Worm (Caenorhabditis elegans): ENCODE measurements around the gene pqn-16.

The pqn-16 gene

DNA sequence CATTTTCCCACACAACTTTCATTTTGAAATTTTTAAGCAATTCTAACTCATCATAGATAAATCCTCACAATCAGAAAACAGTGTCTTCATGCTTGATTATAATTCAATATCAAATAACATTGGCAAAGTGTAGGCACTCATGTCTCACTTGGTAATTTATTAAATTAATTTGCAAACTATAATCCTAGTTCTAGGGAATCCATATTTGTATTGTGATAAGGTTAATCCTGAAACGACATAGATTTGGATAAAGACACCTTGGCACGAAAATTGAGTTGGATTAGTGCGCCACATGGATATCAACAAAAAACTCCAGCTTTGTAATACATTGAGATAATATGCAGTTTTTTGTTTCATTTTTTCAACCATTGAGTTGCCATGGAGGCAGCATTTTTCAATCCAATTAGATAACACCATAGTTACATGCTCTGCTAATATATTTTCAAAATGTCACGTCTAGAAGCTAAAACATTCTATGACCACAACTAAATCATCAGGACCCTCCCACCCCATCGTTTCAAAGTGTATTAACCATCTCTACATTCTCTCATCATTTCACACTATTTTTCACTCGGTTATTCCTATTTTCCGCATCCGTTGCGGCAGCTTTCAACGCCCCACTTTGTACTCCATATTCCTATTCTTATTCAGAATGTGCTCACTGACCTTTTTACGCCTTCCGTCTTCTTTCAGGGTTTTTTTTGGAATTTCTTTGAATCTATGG is 10.0 kb downstream of the pqn-16 start:
- peak; percentile 78 for TF ChIP-seq ces-1 (GFP tag; optimal IDR thresholded peaks at IDR 0.05)
- TF ChIP-seq cnd-1 (tag; optimal IDR thresholded peaks at IDR 0.05) = no peak
- TF ChIP-seq hlh-1 (tag; optimal IDR thresholded peaks at IDR 0.05) = no peak

DNA sequence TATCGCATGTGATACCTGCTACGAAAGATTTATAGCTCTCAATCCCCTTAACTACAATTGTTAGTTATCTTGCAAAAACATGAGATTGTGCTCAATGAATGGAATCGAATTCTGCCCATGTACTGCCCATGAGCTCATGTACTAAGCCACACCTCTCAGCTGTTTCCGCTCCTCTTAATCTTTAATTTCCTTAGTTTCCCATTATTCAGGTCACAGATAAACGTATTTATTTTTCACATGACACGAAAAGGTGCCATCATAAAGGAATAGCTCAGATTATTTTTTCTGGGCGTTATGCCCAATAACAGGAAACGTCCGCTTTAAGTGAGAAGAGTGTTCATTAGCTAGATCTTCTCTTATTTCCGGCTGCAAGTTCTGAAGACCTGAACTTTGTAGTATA is 12.1 kb downstream of the pqn-16 start:
- TF ChIP-seq drap-1 (GFP tag; optimal IDR thresholded peaks at IDR 0.05) = no peak
- TF ChIP-seq mls-2 (tag; optimal IDR thresholded peaks at IDR 0.05) = no peak
- TF ChIP-seq unc-62 (GFP tag; optimal IDR thresholded peaks at IDR 0.05) = no peak
- no peak for TF ChIP-seq ceh-39 (tag; optimal IDR thresholded peaks at IDR 0.05)
- TF ChIP-seq sptf-1 (tag; optimal IDR thresholded peaks at IDR 0.05) = no peak
- no peak for TF ChIP-seq nhr-28 (tag; optimal IDR thresholded peaks at IDR 0.05)

ce11 chrV:9191406-9191805 is 17.5 kb downstream of the pqn-16 start, which contains the start of gene sphr-1:
TSS of gene sphr-1 (plus strand) at chrV:9191610.
- TF ChIP-seq nhr-2 (tag; optimal IDR thresholded peaks at IDR 0.05) (no peak), unc-62 (GFP tag; optimal IDR thresholded peaks at IDR 0.05) (no peak), unc-120 (tag; optimal IDR thresholded peaks at IDR 0.05; ENCODE audit: poor library complexity, severe bottlenecking) (no peak), sptf-1 (tag; optimal IDR thresholded peaks at IDR 0.05) (no peak), snpc-4 (tag; optimal IDR thresholded peaks at IDR 0.05) (no peak), mep-1 (tag; optimal IDR thresholded peaks at IDR 0.05) (no peak)

- TF ChIP-seq ces-1 (GFP tag; optimal IDR thresholded peaks at IDR 0.05) (peak; percentile 87), sem-2 (GFP tag; optimal IDR thresholded peaks at IDR 0.05) (no peak), nhr-76 (tag; optimal IDR thresholded peaks at IDR 0.05) (no peak), sptf-1 (tag; optimal IDR thresholded peaks at IDR 0.05) (no peak), drap-1 (GFP tag; optimal IDR thresholded peaks at IDR 0.05) (no peak), elt-3 (tag; optimal IDR thresholded peaks at IDR 0.05) (no peak), bed-3 (GFP tag; optimal IDR thresholded peaks at IDR 0.05) (no peak)
Measured at ce11 chrV:9194055-9194454, 20.2 kb downstream of the pqn-16 start.

DNA sequence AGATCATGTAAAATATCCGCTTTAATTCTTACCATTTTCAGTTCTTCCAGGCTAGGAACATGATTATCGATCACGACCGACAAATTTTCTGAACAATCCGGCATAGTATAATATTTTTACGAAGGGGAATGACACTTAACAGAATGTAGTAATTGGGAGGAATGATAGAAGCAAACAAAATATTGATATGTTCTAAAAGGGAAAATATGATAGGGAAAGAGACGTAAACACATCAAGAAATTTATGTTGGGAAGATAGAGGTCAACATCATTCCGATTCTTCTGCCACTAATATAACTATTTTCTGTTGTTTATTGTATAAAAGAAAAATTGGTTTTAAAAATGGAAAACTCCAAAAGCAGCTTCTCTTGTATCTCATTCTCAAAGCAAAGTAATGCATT is 23.2 kb downstream of the pqn-16 start, which contains the start of gene C24B5.4:
Gene C24B5.4, minus strand, starts transcription at position 206 of the 400 bp plus-strand sequence.
- TF ChIP-seq ceh-83 (GFP tag; optimal IDR thresholded peaks at IDR 0.05) = no peak
- TF ChIP-seq elt-3 (tag; optimal IDR thresholded peaks at IDR 0.05) = no peak
- TF ChIP-seq ceh-43 (GFP tag; optimal IDR thresholded peaks at IDR 0.05) = no peak
- TF ChIP-seq ces-1 (GFP tag; optimal IDR thresholded peaks at IDR 0.05) = no peak
- no peak for TF ChIP-seq ztf-11 (tag; optimal IDR thresholded peaks at IDR 0.05)
- TF ChIP-seq unc-39 (tag; optimal IDR thresholded peaks at IDR 0.05) = no peak
- TF ChIP-seq lsy-2 (tag; optimal IDR thresholded peaks at IDR 0.05) = no peak
- no peak for TF ChIP-seq mls-2 (tag; optimal IDR thresholded peaks at IDR 0.05)
- no peak for TF ChIP-seq nhr-76 (tag; optimal IDR thresholded peaks at IDR 0.05)

- no peak for TF ChIP-seq ztf-11 (tag; optimal IDR thresholded peaks at IDR 0.05)
- no peak for TF ChIP-seq bed-3 (GFP tag; optimal IDR thresholded peaks at IDR 0.05)
Measured at ce11 chrV:9198887-9199286, 25.0 kb downstream of the pqn-16 start, which contains the start of gene str-177. TSS of gene str-177 (minus strand) at chrV:9198987.

DNA sequence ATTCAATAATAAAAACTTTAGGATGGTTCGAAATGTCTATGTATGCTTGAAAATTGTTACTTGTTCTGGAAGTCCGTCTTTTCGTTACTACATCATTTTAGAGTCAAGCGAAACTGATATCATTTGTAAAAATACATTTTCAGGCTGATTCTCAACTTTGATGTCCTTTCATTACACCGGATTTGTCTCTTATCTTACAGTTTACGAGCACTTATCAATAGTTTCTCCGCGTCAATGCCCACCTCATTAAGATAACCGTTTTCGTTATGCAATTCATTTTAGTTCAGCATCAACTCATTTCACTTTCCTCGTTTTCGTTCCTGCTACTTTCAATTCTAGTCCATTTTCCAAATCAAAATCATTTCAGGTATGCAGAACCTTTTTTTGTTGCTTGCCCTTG is 28.8 kb downstream of the pqn-16 start, which contains the start of gene asp-2:
Gene asp-2, plus strand, starts transcription at position 368 of the 400 bp plus-strand sequence.
- TF ChIP-seq blmp-1 (tag; optimal IDR thresholded peaks at IDR 0.05) (no peak), sem-2 (GFP tag; optimal IDR thresholded peaks at IDR 0.05) (no peak), snpc-4 (tag; optimal IDR thresholded peaks at IDR 0.05) (no peak), ceh-83 (GFP tag; optimal IDR thresholded peaks at IDR 0.05) (no peak), tbx-8 (GFP tag; optimal IDR thresholded peaks at IDR 0.05) (no peak), unc-39 (tag; optimal IDR thresholded peaks at IDR 0.05) (no peak), nhr-28 (tag; optimal IDR thresholded peaks at IDR 0.05) (no peak), nhr-12 (tag; optimal IDR thresholded peaks at IDR 0.05) (no peak), unc-120 (tag; optimal IDR thresholded peaks at IDR 0.05; ENCODE audit: poor library complexity, severe bottlenecking) (no peak), ztf-11 (tag; optimal IDR thresholded peaks at IDR 0.05) (no peak), M03D4.4 (tag; optimal IDR thresholded peaks at IDR 0.05) (no peak), hlh-1 (tag; optimal IDR thresholded peaks at IDR 0.05) (no peak)
